Worm (Caenorhabditis elegans): Measurements from ENCODE around the gene nhr-138.

The nhr-138 gene

DNA sequence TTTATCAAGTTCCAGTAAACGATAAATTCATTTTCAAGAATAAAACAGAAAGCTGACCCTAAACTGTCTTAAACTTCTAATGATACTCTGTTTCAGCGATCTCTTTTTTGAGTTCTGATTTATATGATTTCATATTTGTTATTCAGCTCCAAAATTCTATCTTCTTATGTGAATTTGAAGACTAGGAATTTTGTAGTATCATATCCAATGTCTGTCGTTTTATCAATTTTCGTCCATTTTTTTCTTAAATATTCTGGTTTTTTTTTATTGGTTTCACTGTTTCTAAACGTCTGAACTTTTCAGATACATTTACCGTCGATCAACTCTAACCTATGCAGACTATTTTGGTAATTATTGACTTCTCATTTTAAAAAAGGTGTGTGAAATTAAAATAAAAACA lies at the start of gene nhr-138, which contains the start of gene C28D4.18:
TSS of gene nhr-138 (plus strand) at position 304 of the 400 bp plus-strand sequence.
TSS of gene C28D4.18 (plus strand) at position 333 of the 400 bp plus-strand sequence.
- TF ChIP-seq pros-1 (tag; optimal IDR thresholded peaks at IDR 0.05) = no peak
- TF ChIP-seq hlh-13 (GFP tag; optimal IDR thresholded peaks at IDR 0.05) = no peak
- TF ChIP-seq hlh-8 (tag; optimal IDR thresholded peaks at IDR 0.05) = no peak
- TF ChIP-seq syd-9 (tag; optimal IDR thresholded peaks at IDR 0.05) = no peak

- TF ChIP-seq unc-42 (tag; optimal IDR thresholded peaks at IDR 0.05) (peak; percentile 14), pha-2 (tag; optimal IDR thresholded peaks at IDR 0.05) (no peak), hlh-6 (tag; optimal IDR thresholded peaks at IDR 0.05) (no peak)
Measured at ce11 chrIV:9675572-9675971, 49.5 kb upstream of the nhr-138 start, which contains the start of gene nhr-34. Gene nhr-34 (minus strand): TSS chrIV:9675672.

DNA sequence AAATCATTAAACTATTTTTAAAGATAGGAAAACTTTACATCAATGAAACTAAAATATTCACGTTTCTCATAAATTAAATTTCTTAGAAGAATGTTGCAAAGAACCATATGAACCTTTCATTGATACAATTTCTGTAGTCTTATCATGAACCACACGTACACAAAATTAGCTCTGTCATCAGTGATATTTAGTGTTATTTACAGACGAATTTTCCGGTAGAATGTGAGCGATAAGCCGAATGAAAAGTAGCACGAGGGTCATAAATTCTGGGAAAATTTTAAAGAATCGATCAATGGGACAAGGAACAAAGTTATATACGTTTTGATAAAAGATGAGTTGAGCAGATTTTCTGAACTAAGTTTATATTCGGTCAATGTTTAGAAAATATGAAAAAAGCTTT lies 48.5 kb upstream of the nhr-138 start:
- TF ChIP-seq pha-4 (tag; optimal IDR thresholded peaks at IDR 0.05) (no peak), elt-2 (tag; optimal IDR thresholded peaks at IDR 0.05) (peak; percentile 34), syd-9 (tag; optimal IDR thresholded peaks at IDR 0.05) (no peak), zip-5 (tag; optimal IDR thresholded peaks at IDR 0.05) (no peak), fax-1 (tag; optimal IDR thresholded peaks at IDR 0.05) (no peak), hlh-6 (tag; optimal IDR thresholded peaks at IDR 0.05) (no peak)

DNA sequence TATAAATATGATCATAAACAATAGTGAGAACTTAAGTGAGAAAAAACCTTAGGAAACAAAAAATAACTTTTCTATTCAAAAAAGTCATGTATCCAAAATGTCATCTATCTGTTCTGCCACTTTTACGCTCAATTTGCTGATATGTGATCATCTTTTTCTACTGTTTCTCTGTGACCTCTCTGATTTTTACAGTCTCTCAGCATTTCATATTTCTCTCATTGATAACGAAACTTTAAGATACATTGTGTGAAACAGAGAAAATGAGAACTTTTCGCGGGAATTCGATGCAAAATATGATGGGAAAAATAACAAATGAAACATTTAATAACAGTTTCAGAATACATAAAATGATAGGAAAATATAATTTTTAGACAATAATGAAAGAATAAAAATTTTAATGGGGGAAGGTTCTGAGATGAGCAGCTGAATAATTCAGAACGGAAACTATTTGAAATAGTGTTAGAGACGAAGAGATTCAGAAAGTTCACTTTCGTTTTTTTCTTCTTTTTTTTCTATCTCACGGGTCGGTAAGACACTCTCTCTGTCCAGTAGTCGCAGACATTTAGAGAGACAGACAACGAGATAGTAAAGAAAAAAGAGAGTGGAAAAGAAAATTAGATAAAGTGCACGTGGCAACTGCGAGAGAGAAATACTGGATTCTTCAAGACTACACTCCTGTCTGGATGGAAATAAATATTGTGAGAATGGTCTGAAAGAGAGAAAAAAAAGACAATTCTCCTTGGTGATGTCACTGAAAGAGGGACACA lies 47.6 kb upstream of the nhr-138 start:
- TF ChIP-seq ceh-30 (tag; optimal IDR thresholded peaks at IDR 0.05) = no peak
- no peak for TF ChIP-seq C08G9.2 (tag; optimal IDR thresholded peaks at IDR 0.05)
- no peak for TF ChIP-seq syd-9 (tag; optimal IDR thresholded peaks at IDR 0.05)
- TF ChIP-seq ceh-14 (tag; optimal IDR thresholded peaks at IDR 0.05) = no peak
- TF ChIP-seq eyg-1 (tag; optimal IDR thresholded peaks at IDR 0.05) = no peak
- no peak for TF ChIP-seq npax-4 (tag; optimal IDR thresholded peaks at IDR 0.05)
- TF ChIP-seq che-1 (tag; optimal IDR thresholded peaks at IDR 0.05) = no peak
- TF ChIP-seq zip-5 (tag; optimal IDR thresholded peaks at IDR 0.05) = no peak
- no peak for TF ChIP-seq tbx-7 (tag; optimal IDR thresholded peaks at IDR 0.05)
- no peak for TF ChIP-seq ceh-2 (tag; optimal IDR thresholded peaks at IDR 0.05)
- no peak for TF ChIP-seq dmd-4 (tag; optimal IDR thresholded peaks at IDR 0.05; ENCODE audit: borderline replicate concordance)
- TF ChIP-seq ahr-1 (tag; optimal IDR thresholded peaks at IDR 0.05) = no peak
- no peak for TF ChIP-seq ceh-48 (tag; optimal IDR thresholded peaks at IDR 0.05)
- TF ChIP-seq ets-4 (tag; optimal IDR thresholded peaks at IDR 0.05) = no peak
- TF ChIP-seq ceh-24 (tag; optimal IDR thresholded peaks at IDR 0.05) = no peak
- TF ChIP-seq elt-4 (tag; optimal IDR thresholded peaks at IDR 0.05) = no peak
- peak; percentile 7 for TF ChIP-seq ceh-18 (tag; optimal IDR thresholded peaks at IDR 0.05)
- TF ChIP-seq ama-1 (optimal IDR thresholded peaks at IDR 0.05) = no peak
- no peak for TF ChIP-seq odd-2 (tag; optimal IDR thresholded peaks at IDR 0.05)
- no peak for TF ChIP-seq mec-3 (tag; optimal IDR thresholded peaks at IDR 0.05; ENCODE audit: borderline replicate concordance)
- peak; percentile 53 for TF ChIP-seq ceh-31 (tag; optimal IDR thresholded peaks at IDR 0.05)
- TF ChIP-seq ceh-6 (GFP tag; optimal IDR thresholded peaks at IDR 0.05) = no peak
- TF ChIP-seq hlh-30 (tag; optimal IDR thresholded peaks at IDR 0.05; ENCODE audit: insufficient read depth) = peak; percentile 45
- no peak for TF ChIP-seq pax-1 (tag; optimal IDR thresholded peaks at IDR 0.05)
- peak; percentile 88 for TF ChIP-seq unc-42 (tag; optimal IDR thresholded peaks at IDR 0.05)
- peak; percentile 71 for TF ChIP-seq elt-2 (tag; optimal IDR thresholded peaks at IDR 0.05)
- no peak for TF ChIP-seq rnt-1 (tag; optimal IDR thresholded peaks at IDR 0.05)
- no peak for TF ChIP-seq pros-1 (tag; optimal IDR thresholded peaks at IDR 0.05)
- no peak for TF ChIP-seq pag-3 (tag; optimal IDR thresholded peaks at IDR 0.05; ENCODE audit: borderline replicate concordance)
- no peak for TF ChIP-seq pat-9 (tag; optimal IDR thresholded peaks at IDR 0.05)

Measured in whole organism, late embryonic.